Fruit fly (Drosophila melanogaster): Measurements from ENCODE around the gene Pyroxd1.

Gene Pyroxd1

dm6 chr2L:20065516-20065915 is 25.7 kb upstream of the Pyroxd1 start, which contains the start of gene vls (continued):
- peak; percentile 83 for TF ChIP-seq hbn (GFP tag; IDR thresholded peaks at IDR 0.05; ENCODE audit: partially characterized antibody)
- TF ChIP-seq Dref (GFP tag; IDR thresholded peaks at IDR 0.05): peak; percentile 85
- TF ChIP-seq vnd (GFP tag; IDR thresholded peaks at IDR 0.05; ENCODE audit: partially characterized antibody): peak; percentile 75
- peak; percentile 30; the same call in 1 of the 3 replicates for TF ChIP-seq hb (GFP tag; IDR thresholded peaks at IDR 0.05; ENCODE audit: partially characterized antibody)
- TF ChIP-seq MBD-R2 (GFP tag; IDR thresholded peaks at IDR 0.05): peak; percentile 81
- TF ChIP-seq tna (GFP tag; IDR thresholded peaks at IDR 0.05; ENCODE audit: partially characterized antibody): peak; percentile 52; the same call in 1 of the 2 replicates
- TF ChIP-seq mld (GFP tag; IDR thresholded peaks at IDR 0.05; ENCODE audit: partially characterized antibody): 0 out of 3 replicates have a peak, but pooled peaks have one; percentile 29
- TF ChIP-seq Dbx (GFP tag; IDR thresholded peaks at IDR 0.05): no peak
- peak; percentile 80 for TF ChIP-seq HLH4C (GFP tag; IDR thresholded peaks at IDR 0.05; ENCODE audit: partially characterized antibody)
- no peak for TF ChIP-seq grn (GFP tag; optimal IDR thresholded peaks at IDR 0.05)
- peak; percentile 86 for TF ChIP-seq CG13287 (GFP tag; IDR thresholded peaks at IDR 0.05; ENCODE audit: partially characterized antibody)
- peak; percentile 73 for TF ChIP-seq ato (GFP tag; IDR thresholded peaks at IDR 0.05; ENCODE audit: partially characterized antibody)
- TF ChIP-seq jumu (GFP tag; optimal IDR thresholded peaks at IDR 0.05): no peak
- peak; percentile 82 for TF ChIP-seq Doc3 (GFP tag; IDR thresholded peaks at IDR 0.05; ENCODE audit: partially characterized antibody)
- TF ChIP-seq sna (GFP tag; IDR thresholded peaks at IDR 0.05; ENCODE audit: partially characterized antibody): peak; percentile 79
- no peak for TF ChIP-seq CG18262 (tag; optimal IDR thresholded peaks at IDR 0.05)
- TF ChIP-seq Usf (GFP tag; optimal IDR thresholded peaks at IDR 0.05): no peak
- TF ChIP-seq CG7963 (GFP tag; IDR thresholded peaks at IDR 0.05; ENCODE audit: partially characterized antibody): peak; percentile 55; the same call in 1 of the 3 replicates
- no peak for TF ChIP-seq shn (GFP tag; optimal IDR thresholded peaks at IDR 0.05)
- peak; percentile 78 for TF ChIP-seq amos (GFP tag; IDR thresholded peaks at IDR 0.05; ENCODE audit: partially characterized antibody)
- TF ChIP-seq CG14860 (GFP tag; IDR thresholded peaks at IDR 0.05; ENCODE audit: partially characterized antibody): peak; percentile 73

DNA sequence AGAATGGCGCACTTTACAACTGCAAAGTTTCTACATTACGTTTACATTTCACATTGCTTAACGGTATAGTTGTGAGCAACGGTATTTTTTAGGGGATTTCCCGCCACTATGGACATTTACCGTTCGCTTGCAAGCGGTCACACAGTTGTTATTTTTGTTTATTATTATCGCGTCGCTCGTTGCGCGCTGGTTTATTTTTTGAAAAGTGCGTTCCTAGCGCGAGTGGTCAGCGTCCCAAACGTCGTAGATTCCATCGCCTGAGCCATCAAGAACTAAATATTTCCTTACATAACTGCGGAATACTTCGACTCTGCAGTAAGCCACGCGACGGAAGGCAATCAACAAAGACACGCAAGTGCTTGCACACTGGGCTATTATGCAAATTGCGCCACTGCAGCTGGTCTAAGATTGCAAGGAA is 25.0 kb upstream of the Pyroxd1 start, which contains the start of gene bwa:
TSS of gene bwa (plus strand) at position 159 of the 418 bp plus-strand sequence.
- TF ChIP-seq Lhr (GFP tag; optimal IDR thresholded peaks at IDR 0.05) (peak; percentile 86), CG33213 (GFP tag; optimal IDR thresholded peaks at IDR 0.05) (peak; percentile 84), ind (GFP tag; optimal IDR thresholded peaks at IDR 0.05) (no peak), Pdp1 (GFP tag; optimal IDR thresholded peaks at IDR 0.05) (peak in 1 of 2 experiments; percentile 78), amos (GFP tag; IDR thresholded peaks at IDR 0.05; ENCODE audit: partially characterized antibody) (peak; percentile 46; the same call in 1 of the 2 replicates), CG8290 (GFP tag; optimal IDR thresholded peaks at IDR 0.05) (no peak), CG8290 (tag; optimal IDR thresholded peaks at IDR 0.05) (peak in 1 of 2 experiments; percentile 34), Dll (GFP tag; IDR thresholded peaks at IDR 0.05; ENCODE audit: partially characterized antibody) (peak; percentile 16; the same call in 1 of the 4 replicates), Bteb2 (GFP tag; optimal IDR thresholded peaks at IDR 0.05) (no peak), caup (GFP tag; optimal IDR thresholded peaks at IDR 0.05; ENCODE audit: severe bottlenecking) (peak; percentile 24), CG1233 (GFP tag; optimal IDR thresholded peaks at IDR 0.05) (peak; percentile 0), repo (GFP tag; optimal IDR thresholded peaks at IDR 0.05) (no peak), CG4617 (GFP tag; optimal IDR thresholded peaks at IDR 0.05; ENCODE audit: borderline replicate concordance) (peak; percentile 13), nom (GFP tag; optimal IDR thresholded peaks at IDR 0.05) (peak; percentile 25), crp (GFP tag; optimal IDR thresholded peaks at IDR 0.05) (peak in 1 of 2 experiments; percentile 12), knrl (GFP tag; IDR thresholded peaks at IDR 0.05; ENCODE audit: partially characterized antibody) (no peak), Aef1 (GFP tag; IDR thresholded peaks at IDR 0.05) (peak; percentile 35; the same call in 2 of the 3 replicates), chm (GFP tag; IDR thresholded peaks at IDR 0.05) (0 out of 2 replicates have a peak, but pooled peaks have one; percentile 30), CG42726 (GFP tag; IDR thresholded peaks at IDR 0.05; ENCODE audit: partially characterized antibody) (0 out of 2 replicates have a peak, but pooled peaks have one; percentile 53), CG6791 (GFP tag; IDR thresholded peaks at IDR 0.05; ENCODE audit: partially characterized antibody) (peak; percentile 46; the same call in 1 of the 3 replicates), Doc3 (GFP tag; IDR thresholded peaks at IDR 0.05; ENCODE audit: partially characterized antibody) (0 out of 3 replicates have a peak, but pooled peaks have one; percentile 22), MESR4 (GFP tag; optimal IDR thresholded peaks at IDR 0.05) (peak; percentile 52), phol (tag; optimal IDR thresholded peaks at IDR 0.05) (peak; percentile 59), CG9797 (GFP tag; optimal IDR thresholded peaks at IDR 0.05) (peak; percentile 88), CoRest (tag; optimal IDR thresholded peaks at IDR 0.05) (peak; percentile 78), BEAF-32 (GFP tag; optimal IDR thresholded peaks at IDR 0.05) (peak; percentile 44), jumu (GFP tag; optimal IDR thresholded peaks at IDR 0.05) (no peak), MBD-R2 (GFP tag; IDR thresholded peaks at IDR 0.05) (peak; percentile 51)
